Worm (Caenorhabditis elegans): ENCODE data around the gene F20G2.5.

Gene F20G2.5

DNA sequence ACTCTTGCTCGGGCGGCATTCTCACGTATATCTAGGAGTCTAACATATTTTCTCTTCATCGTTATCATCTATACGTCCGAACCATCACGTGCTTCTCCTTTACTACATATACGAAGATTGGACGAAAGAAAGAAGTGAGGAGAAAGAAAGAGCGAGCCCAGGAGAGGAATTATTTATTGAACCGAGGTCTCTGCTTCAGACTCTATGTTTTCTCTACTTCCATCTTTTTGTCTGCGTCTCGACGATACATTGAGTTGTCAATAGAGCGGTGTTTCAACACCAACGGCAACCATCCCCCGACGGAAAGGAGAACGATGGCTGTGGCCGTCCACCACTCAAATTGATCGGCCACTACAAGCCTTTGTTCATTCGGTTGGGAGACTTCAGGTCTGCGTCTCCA, 18.1 kb downstream of the F20G2.5 start (continued):
- TF ChIP-seq attf-4 (tag; optimal IDR thresholded peaks at IDR 0.05): peak; percentile 7
- TF ChIP-seq Y105C5A.15 (GFP tag; IDR thresholded peaks at IDR 0.05): no peak
- TF ChIP-seq F44E2.7 (GFP tag; IDR thresholded peaks at IDR 0.05): no peak
- no peak for TF ChIP-seq nhr-237 (tag; optimal IDR thresholded peaks at IDR 0.05)
- peak; percentile 84 to 88 for TF ChIP-seq lsy-2 (tag; optimal IDR thresholded peaks at IDR 0.05)
- TF ChIP-seq lin-13 (GFP tag; optimal IDR thresholded peaks at IDR 0.05): peak; percentile 39
- TF ChIP-seq lin-39 (tag; optimal IDR thresholded peaks at IDR 0.05): no peak
- TF ChIP-seq dpl-1 (GFP tag; optimal IDR thresholded peaks at IDR 0.05): peak; percentile 39
- no peak for TF ChIP-seq Y48G9A.11 (GFP tag; IDR thresholded peaks at IDR 0.05)
- no peak for TF ChIP-seq Y75B8A.6 (GFP tag; IDR thresholded peaks at IDR 0.05)
- peak; percentile 99 for TF ChIP-seq nhr-6 (tag; optimal IDR thresholded peaks at IDR 0.05)
- TF ChIP-seq dmd-6 (GFP tag; IDR thresholded peaks at IDR 0.05): peak; percentile 82
- TF ChIP-seq madf-5 (GFP tag; IDR thresholded peaks at IDR 0.05): no peak
- no peak for TF ChIP-seq ceh-32 (tag; optimal IDR thresholded peaks at IDR 0.05; ENCODE audit: poor library complexity)
- TF ChIP-seq ceh-44 (GFP tag; IDR thresholded peaks at IDR 0.05): no peak
- TF ChIP-seq zfp-3 (GFP tag; conservative IDR thresholded peaks at IDR 0.05): no peak
- TF ChIP-seq dmd-8 (GFP tag; IDR thresholded peaks at IDR 0.05): no peak
- TF ChIP-seq T20F7.1 (GFP tag; optimal IDR thresholded peaks at IDR 0.05): peak; percentile 80
- TF ChIP-seq nhr-10 (tag; optimal IDR thresholded peaks at IDR 0.05): peak; percentile 18
- TF ChIP-seq pha-4 (GFP tag; IDR thresholded peaks at IDR 0.05): peak; percentile 56
- TF ChIP-seq pha-4 (tag; optimal IDR thresholded peaks at IDR 0.05): peak; percentile 72
- TF ChIP-seq saeg-2 (GFP tag; IDR thresholded peaks at IDR 0.05): peak; percentile 52; the same call in 1 of the 2 replicates
- TF ChIP-seq spr-3 (GFP tag; optimal IDR thresholded peaks at IDR 0.05): no peak
- no peak for TF ChIP-seq F49E8.2 (tag; optimal IDR thresholded peaks at IDR 0.05; ENCODE audit: borderline replicate concordance)
- peak; percentile 15 for TF ChIP-seq spr-1 (tag; optimal IDR thresholded peaks at IDR 0.05)
- TF ChIP-seq egl-27 (tag; optimal IDR thresholded peaks at IDR 0.05): no peak
- no peak for TF ChIP-seq zip-2 (tag; optimal IDR thresholded peaks at IDR 0.05)
- TF ChIP-seq nhr-77 (tag; optimal IDR thresholded peaks at IDR 0.05): peak; percentile 94
- TF ChIP-seq mxl-2 (GFP tag; conservative IDR thresholded peaks at IDR 0.05): no peak
- peak; percentile 77 for TF ChIP-seq rbr-2 (tag; optimal IDR thresholded peaks at IDR 0.05)
- no peak for TF ChIP-seq gei-8 (GFP tag; optimal IDR thresholded peaks at IDR 0.05)
- peak; percentile 92 for TF ChIP-seq mep-1 (tag; optimal IDR thresholded peaks at IDR 0.05)
- no peak for TF ChIP-seq ceh-62 (tag; optimal IDR thresholded peaks at IDR 0.05)
- TF ChIP-seq unc-62 (GFP tag; optimal IDR thresholded peaks at IDR 0.05 in 1 of 2): peak in 1 of 2 experiments; percentile 100
- no peak for TF ChIP-seq unc-62 (tag; optimal IDR thresholded peaks at IDR 0.05)
- TF ChIP-seq duxl-1 (tag; optimal IDR thresholded peaks at IDR 0.05; ENCODE audit: poor library complexity): no peak
- TF ChIP-seq vab-7 (GFP tag; IDR thresholded peaks at IDR 0.05): no peak
- peak; percentile 9 for TF ChIP-seq F37D6.2 (tag; optimal IDR thresholded peaks at IDR 0.05)
- TF ChIP-seq lin-29 (GFP tag; IDR thresholded peaks at IDR 0.05): no peak
- TF ChIP-seq daf-12 (tag; optimal IDR thresholded peaks at IDR 0.05): no peak
- no peak for TF ChIP-seq Y5F2A.4 (GFP tag; optimal IDR thresholded peaks at IDR 0.05)
- TF ChIP-seq ztf-7 (tag; optimal IDR thresholded peaks at IDR 0.05): no peak
- no peak for TF ChIP-seq skn-1 (tag; optimal IDR thresholded peaks at IDR 0.05)
- TF ChIP-seq hlh-30 (tag; optimal IDR thresholded peaks at IDR 0.05; ENCODE audit: insufficient read depth): peak; percentile 86
- peak; percentile 82 for TF ChIP-seq ceh-20 (GFP tag; IDR thresholded peaks at IDR 0.05)
- TF ChIP-seq arid-1 (GFP tag; conservative IDR thresholded peaks at IDR 0.05): no peak; the same call in 1 of the 2 replicates
- TF ChIP-seq unc-130 (GFP tag; optimal IDR thresholded peaks at IDR 0.05): no peak
- peak; percentile 52 for TF ChIP-seq T26A8.4 (GFP tag; IDR thresholded peaks at IDR 0.05)
- no peak for TF ChIP-seq zip-11 (GFP tag; IDR thresholded peaks at IDR 0.05)
- no peak for TF ChIP-seq zfp-2 (tag; optimal IDR thresholded peaks at IDR 0.05)
- TF ChIP-seq nhr-41 (GFP tag; IDR thresholded peaks at IDR 0.05): no peak
- peak; percentile 30; the same call in 1 of the 2 replicates for TF ChIP-seq ctbp-1 (GFP tag; IDR thresholded peaks at IDR 0.05)
- no peak for TF ChIP-seq nhr-76 (tag; optimal IDR thresholded peaks at IDR 0.05)

All from whole organism, L4 larva.